Worm (Caenorhabditis elegans): Measurements from ENCODE around the gene C04B4.4.

C04B4.4 gene

DNA sequence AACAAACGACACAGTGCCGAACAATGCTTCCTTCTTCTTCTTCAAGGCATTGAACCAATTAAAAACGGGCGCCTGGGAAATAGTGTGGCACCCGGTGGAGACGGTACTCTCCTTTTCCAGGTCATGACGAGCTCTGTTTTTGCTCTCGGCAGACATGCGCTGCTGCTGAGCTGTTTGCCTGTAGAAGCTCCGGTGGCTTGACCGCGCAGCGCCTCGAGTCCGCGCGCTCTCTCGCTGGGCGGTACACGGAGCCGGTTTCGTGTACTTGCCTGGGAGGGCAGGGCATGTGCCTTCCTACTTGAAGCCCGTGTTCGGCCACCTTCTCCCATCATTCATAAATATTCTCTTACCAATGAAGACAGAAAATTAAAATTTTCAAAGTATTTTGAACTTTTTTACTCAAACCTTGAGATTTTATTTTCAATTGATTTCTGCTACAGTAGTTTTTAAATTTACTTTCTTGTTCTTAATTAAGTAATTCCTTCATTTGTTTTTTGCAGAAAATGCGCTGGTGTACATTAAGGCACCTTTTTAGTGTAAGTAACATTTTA is 30.2 kb upstream of the C04B4.4 start, which contains the start of gene E01G6.1:
Gene E01G6.1 (plus strand): TSS at position 501 of the 551 bp plus-strand sequence.
- no peak for TF ChIP-seq hmg-11 (tag; optimal IDR thresholded peaks at IDR 0.05)
- TF ChIP-seq ZK546.5 (tag; optimal IDR thresholded peaks at IDR 0.05) = no peak
- TF ChIP-seq nhr-77 (tag; optimal IDR thresholded peaks at IDR 0.05) = no peak
- TF ChIP-seq unc-39 (tag; optimal IDR thresholded peaks at IDR 0.05) = no peak
- no peak for TF ChIP-seq nhr-67 (tag; optimal IDR thresholded peaks at IDR 0.05)
- no peak for TF ChIP-seq elt-2 (tag; optimal IDR thresholded peaks at IDR 0.05)
- no peak for TF ChIP-seq egl-5 (tag; optimal IDR thresholded peaks at IDR 0.05)
- no peak for TF ChIP-seq mdl-1 (tag; optimal IDR thresholded peaks at IDR 0.05)
- no peak for TF ChIP-seq zag-1 (tag; optimal IDR thresholded peaks at IDR 0.05)
- no peak for TF ChIP-seq nhr-11 (tag; optimal IDR thresholded peaks at IDR 0.05)
- no peak for TF ChIP-seq nhr-43 (tag; optimal IDR thresholded peaks at IDR 0.05; ENCODE audit: poor library complexity, severe bottlenecking)
- TF ChIP-seq nhr-25 (tag; optimal IDR thresholded peaks at IDR 0.05) = no peak
- TF ChIP-seq sea-2 (GFP tag; optimal IDR thresholded peaks at IDR 0.05) = no peak

DNA sequence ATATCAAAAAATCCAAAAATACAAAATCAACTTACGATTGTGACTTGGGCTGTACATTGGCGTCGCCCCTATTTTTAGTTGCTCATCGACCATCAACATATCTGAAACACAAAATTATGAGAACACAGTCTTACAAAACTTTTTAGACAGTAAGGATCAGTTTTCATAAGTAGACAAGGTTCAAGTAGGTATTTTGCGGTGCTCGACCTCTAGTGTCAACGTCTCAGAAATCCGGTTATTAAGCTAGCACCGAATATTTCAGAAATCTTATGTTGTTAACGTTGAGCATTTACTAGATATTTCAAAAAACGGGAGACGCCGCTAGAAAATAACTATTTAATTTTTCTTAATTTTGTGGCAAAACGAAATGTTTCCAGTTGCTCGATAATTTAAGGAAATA is 19.8 kb upstream of the C04B4.4 start, which contains the start of gene otpl-8:
Gene otpl-8 (minus strand): TSS at position 101 of the 400 bp plus-strand sequence.
- no peak for TF ChIP-seq ZK546.5 (tag; optimal IDR thresholded peaks at IDR 0.05)
- TF ChIP-seq jun-1 (tag; optimal IDR thresholded peaks at IDR 0.05) = no peak
- no peak for TF ChIP-seq fkh-2 (tag; optimal IDR thresholded peaks at IDR 0.05)
- no peak for TF ChIP-seq fos-1 (tag; optimal IDR thresholded peaks at IDR 0.05)
- TF ChIP-seq nhr-25 (tag; optimal IDR thresholded peaks at IDR 0.05) = no peak
- no peak for TF ChIP-seq ztf-4 (tag; optimal IDR thresholded peaks at IDR 0.05)
- TF ChIP-seq nhr-77 (tag; optimal IDR thresholded peaks at IDR 0.05) = no peak
- TF ChIP-seq elt-2 (tag; optimal IDR thresholded peaks at IDR 0.05) = no peak
- no peak for TF ChIP-seq snpc-4 (tag; optimal IDR thresholded peaks at IDR 0.05)
- no peak for TF ChIP-seq unc-39 (tag; optimal IDR thresholded peaks at IDR 0.05)
- TF ChIP-seq ceh-16 (tag; optimal IDR thresholded peaks at IDR 0.05) = no peak
- TF ChIP-seq ztf-11 (tag; optimal IDR thresholded peaks at IDR 0.05) = no peak

ce11 chrX:12273870-12274269 is 16.8 kb upstream of the C04B4.4 start, which contains the start of gene H19J13.2:
Gene H19J13.2 (minus strand): TSS chrX:12273970.
- TF ChIP-seq lin-15B (tag; optimal IDR thresholded peaks at IDR 0.05) (no peak), unc-62 (GFP tag; optimal IDR thresholded peaks at IDR 0.05) (no peak), nhr-11 (tag; optimal IDR thresholded peaks at IDR 0.05) (no peak), mml-1 (tag; optimal IDR thresholded peaks at IDR 0.05) (no peak), fos-1 (tag; optimal IDR thresholded peaks at IDR 0.05) (no peak), mdl-1 (tag; optimal IDR thresholded peaks at IDR 0.05) (no peak), nhr-237 (tag; optimal IDR thresholded peaks at IDR 0.05) (no peak), elt-2 (tag; optimal IDR thresholded peaks at IDR 0.05) (no peak), ama-1 (optimal IDR thresholded peaks at IDR 0.05) (no peak), pha-4 (tag; optimal IDR thresholded peaks at IDR 0.05) (no peak), nhr-12 (tag; optimal IDR thresholded peaks at IDR 0.05) (no peak)

DNA sequence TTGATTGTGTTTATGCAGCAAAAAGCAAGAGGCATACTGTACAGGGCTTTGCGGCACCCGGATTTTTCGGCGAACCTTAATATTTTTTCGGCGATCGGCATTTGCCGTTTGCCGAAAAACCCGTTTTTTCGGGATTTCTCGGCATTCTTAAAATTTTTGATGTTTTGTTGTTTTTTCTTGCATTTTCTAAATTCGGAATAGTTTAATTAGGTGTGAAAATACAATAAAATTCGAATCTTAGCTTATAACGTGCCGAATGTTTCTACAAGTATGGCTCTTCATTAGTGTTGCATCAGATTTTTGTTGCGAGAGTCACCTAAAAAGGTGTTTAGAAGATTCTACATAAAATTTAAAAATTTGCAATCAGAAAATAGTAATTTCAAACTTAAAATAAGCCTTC is 15.1 kb upstream of the C04B4.4 start, which contains the start of gene C04B4.6:
Gene C04B4.6 (minus strand): TSS at position 101 of the 400 bp plus-strand sequence.
- TF ChIP-seq fkh-10 (GFP tag; optimal IDR thresholded peaks at IDR 0.05) (no peak), nhr-12 (tag; optimal IDR thresholded peaks at IDR 0.05) (no peak), lsy-12 (tag; optimal IDR thresholded peaks at IDR 0.05) (no peak)

- no peak for TF ChIP-seq ZK546.5 (tag; optimal IDR thresholded peaks at IDR 0.05)
- no peak for TF ChIP-seq ztf-4 (tag; optimal IDR thresholded peaks at IDR 0.05)
- TF ChIP-seq jun-1 (tag; optimal IDR thresholded peaks at IDR 0.05) = no peak
- no peak for TF ChIP-seq zag-1 (tag; optimal IDR thresholded peaks at IDR 0.05)
- no peak for TF ChIP-seq pqm-1 (tag; optimal IDR thresholded peaks at IDR 0.05)
- no peak for TF ChIP-seq aly-2 (tag; optimal IDR thresholded peaks at IDR 0.05)
- TF ChIP-seq fos-1 (tag; optimal IDR thresholded peaks at IDR 0.05) = no peak
- no peak for TF ChIP-seq hmg-11 (tag; optimal IDR thresholded peaks at IDR 0.05)
- no peak for TF ChIP-seq pha-4 (tag; optimal IDR thresholded peaks at IDR 0.05)
- no peak for TF ChIP-seq lsy-12 (tag; optimal IDR thresholded peaks at IDR 0.05)
- TF ChIP-seq nhr-28 (tag; optimal IDR thresholded peaks at IDR 0.05) = no peak
- no peak for TF ChIP-seq ceh-28 (tag; optimal IDR thresholded peaks at IDR 0.05)
- no peak for TF ChIP-seq nhr-25 (tag; optimal IDR thresholded peaks at IDR 0.05)
- TF ChIP-seq nhr-23 (tag; optimal IDR thresholded peaks at IDR 0.05) = no peak
- no peak for TF ChIP-seq ceh-16 (tag; optimal IDR thresholded peaks at IDR 0.05)
- TF ChIP-seq nhr-237 (tag; optimal IDR thresholded peaks at IDR 0.05) = no peak
- TF ChIP-seq ceh-82 (tag; optimal IDR thresholded peaks at IDR 0.05) = no peak
- TF ChIP-seq nhr-12 (tag; optimal IDR thresholded peaks at IDR 0.05) = no peak
- no peak for TF ChIP-seq ama-1 (optimal IDR thresholded peaks at IDR 0.05)
- TF ChIP-seq nfya-1 (tag; optimal IDR thresholded peaks at IDR 0.05; ENCODE audit: insufficient read depth) = no peak
Observed at ce11 chrX:12280477-12280876, 10.2 kb upstream of the C04B4.4 start, which contains the start of gene C04B4.1. Gene C04B4.1 (plus strand): TSS chrX:12280777.
